Worm (Caenorhabditis elegans): ENCODE results near the gene K08H2.10.

K08H2.10 gene

DNA sequence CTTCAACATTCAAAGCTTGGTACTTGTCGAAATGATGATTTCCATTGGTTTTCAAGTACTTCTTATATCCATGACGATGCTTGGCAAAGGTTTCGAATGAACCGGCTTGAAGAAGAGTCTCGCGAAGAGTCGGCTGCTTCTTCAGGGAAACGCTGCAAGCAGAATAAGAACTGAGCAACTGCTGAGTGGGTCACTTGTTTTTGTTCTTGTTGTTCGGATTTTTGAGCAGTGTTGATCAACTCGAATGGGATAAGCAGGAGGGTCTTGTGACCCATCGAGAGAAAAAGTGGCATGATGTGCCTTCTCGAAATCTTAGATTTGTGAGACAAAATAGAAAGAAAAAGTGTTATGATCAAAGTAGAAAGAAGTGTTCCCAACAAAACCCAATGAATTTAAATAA lies 37.0 kb upstream of the K08H2.10 start:
- no peak for TF ChIP-seq elt-2 (tag; optimal IDR thresholded peaks at IDR 0.05)
- no peak for TF ChIP-seq ceh-31 (tag; optimal IDR thresholded peaks at IDR 0.05)
- no peak for TF ChIP-seq ref-2 (tag; optimal IDR thresholded peaks at IDR 0.05)
- TF ChIP-seq hlh-15 (tag; optimal IDR thresholded peaks at IDR 0.05): no peak
- TF ChIP-seq ceh-34 (tag; optimal IDR thresholded peaks at IDR 0.05): no peak
- no peak for TF ChIP-seq fkh-10 (GFP tag; optimal IDR thresholded peaks at IDR 0.05)
- no peak for TF ChIP-seq tbx-7 (tag; optimal IDR thresholded peaks at IDR 0.05)
- TF ChIP-seq npax-4 (tag; optimal IDR thresholded peaks at IDR 0.05): no peak

DNA sequence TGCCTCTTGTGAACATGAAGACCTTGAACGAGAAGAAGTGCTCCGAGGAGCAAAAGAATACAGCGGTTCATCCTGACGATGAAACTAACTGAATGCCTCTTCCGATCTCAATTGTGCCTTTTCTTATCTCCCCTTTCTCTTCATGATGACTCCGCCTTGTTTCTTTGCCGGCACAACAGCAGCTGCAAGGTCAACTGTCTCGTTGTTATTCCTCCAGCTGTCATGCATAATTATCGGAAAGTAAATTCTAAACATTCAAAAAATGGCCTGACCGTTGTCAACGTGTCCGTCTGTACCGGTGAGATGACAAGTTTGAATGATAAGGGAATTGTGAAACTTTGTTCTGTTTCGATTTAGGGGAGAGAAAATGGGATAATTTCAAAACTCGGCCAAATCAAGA lies 36.2 kb upstream of the K08H2.10 start, which contains the start of gene asp-4:
Gene asp-4 (minus strand): TSS at position 106 of the 400 bp plus-strand sequence.
- TF ChIP-seq fax-1 (tag; optimal IDR thresholded peaks at IDR 0.05) (no peak), ahr-1 (tag; optimal IDR thresholded peaks at IDR 0.05) (no peak), ets-4 (tag; optimal IDR thresholded peaks at IDR 0.05) (no peak), ceh-19 (GFP tag; optimal IDR thresholded peaks at IDR 0.05) (no peak)

DNA sequence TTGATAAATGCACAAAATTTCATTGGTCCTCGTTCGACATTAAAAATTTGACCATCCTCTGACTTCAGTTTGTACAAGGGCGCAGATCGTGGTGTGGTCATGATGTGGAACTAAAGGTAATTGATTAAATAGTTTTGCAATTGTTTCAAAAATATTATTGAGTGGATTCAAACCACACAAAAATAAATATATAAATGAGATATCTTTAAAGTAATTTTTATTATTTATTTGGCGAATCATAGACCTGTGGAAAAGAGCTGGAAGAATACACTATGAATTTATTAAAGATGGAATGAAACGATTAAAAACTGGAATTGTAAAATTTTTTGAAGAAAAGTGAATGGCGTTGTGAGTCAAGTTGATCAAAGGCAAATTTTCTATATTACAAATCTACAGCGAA lies 34.2 kb upstream of the K08H2.10 start, which contains the start of gene skr-20:
Gene skr-20 (minus strand): TSS at position 101 of the 400 bp plus-strand sequence.
- TF ChIP-seq elt-4 (tag; optimal IDR thresholded peaks at IDR 0.05) (no peak), C08G9.2 (tag; optimal IDR thresholded peaks at IDR 0.05) (no peak), pha-4 (tag; optimal IDR thresholded peaks at IDR 0.05) (no peak), Y22D7AL.16 (tag; optimal IDR thresholded peaks at IDR 0.05) (no peak), pqm-1 (tag; optimal IDR thresholded peaks at IDR 0.05) (no peak), K09A11.1 (tag; optimal IDR thresholded peaks at IDR 0.05; ENCODE audit: insufficient read depth) (no peak), ref-2 (tag; optimal IDR thresholded peaks at IDR 0.05) (no peak), unc-55 (GFP tag; optimal IDR thresholded peaks at IDR 0.05) (no peak), ceh-30 (tag; optimal IDR thresholded peaks at IDR 0.05) (no peak), lin-11 (tag; optimal IDR thresholded peaks at IDR 0.05) (no peak), hlh-30 (tag; optimal IDR thresholded peaks at IDR 0.05; ENCODE audit: insufficient read depth) (no peak), nhr-232 (tag; optimal IDR thresholded peaks at IDR 0.05) (no peak), eyg-1 (tag; optimal IDR thresholded peaks at IDR 0.05) (no peak), pax-1 (tag; optimal IDR thresholded peaks at IDR 0.05) (no peak)

DNA sequence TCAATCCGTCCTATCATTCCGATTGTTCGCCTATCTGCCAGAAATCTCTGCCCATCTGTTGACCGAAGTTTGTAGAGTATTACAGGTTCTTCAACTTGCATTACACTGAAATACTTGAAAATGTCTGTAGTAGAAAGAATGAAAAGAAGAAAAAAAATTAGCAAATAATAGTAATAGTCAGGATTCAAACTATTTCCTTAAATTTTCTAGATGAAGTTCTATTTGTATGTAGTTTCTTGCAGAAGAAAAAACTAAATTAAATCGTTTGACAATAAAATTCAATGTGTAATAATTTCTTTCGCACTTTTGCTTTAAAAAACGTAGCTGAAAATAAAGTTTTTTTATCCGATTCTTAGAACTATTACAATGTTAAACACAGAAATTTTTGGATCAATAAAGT lies 33.0 kb upstream of the K08H2.10 start, which contains the start of gene skr-19:
Gene skr-19 (minus strand): TSS at position 101 of the 400 bp plus-strand sequence.
- TF ChIP-seq T23F11.4 (GFP tag; optimal IDR thresholded peaks at IDR 0.05) (no peak), fax-1 (tag; optimal IDR thresholded peaks at IDR 0.05) (no peak), hlh-15 (tag; optimal IDR thresholded peaks at IDR 0.05) (no peak), mec-3 (tag; optimal IDR thresholded peaks at IDR 0.05; ENCODE audit: borderline replicate concordance) (no peak), rnt-1 (tag; optimal IDR thresholded peaks at IDR 0.05) (no peak), nhr-11 (tag; optimal IDR thresholded peaks at IDR 0.05) (no peak), elt-4 (tag; optimal IDR thresholded peaks at IDR 0.05) (no peak), ceh-31 (tag; optimal IDR thresholded peaks at IDR 0.05) (no peak), ceh-9 (tag; optimal IDR thresholded peaks at IDR 0.05) (no peak)

DNA sequence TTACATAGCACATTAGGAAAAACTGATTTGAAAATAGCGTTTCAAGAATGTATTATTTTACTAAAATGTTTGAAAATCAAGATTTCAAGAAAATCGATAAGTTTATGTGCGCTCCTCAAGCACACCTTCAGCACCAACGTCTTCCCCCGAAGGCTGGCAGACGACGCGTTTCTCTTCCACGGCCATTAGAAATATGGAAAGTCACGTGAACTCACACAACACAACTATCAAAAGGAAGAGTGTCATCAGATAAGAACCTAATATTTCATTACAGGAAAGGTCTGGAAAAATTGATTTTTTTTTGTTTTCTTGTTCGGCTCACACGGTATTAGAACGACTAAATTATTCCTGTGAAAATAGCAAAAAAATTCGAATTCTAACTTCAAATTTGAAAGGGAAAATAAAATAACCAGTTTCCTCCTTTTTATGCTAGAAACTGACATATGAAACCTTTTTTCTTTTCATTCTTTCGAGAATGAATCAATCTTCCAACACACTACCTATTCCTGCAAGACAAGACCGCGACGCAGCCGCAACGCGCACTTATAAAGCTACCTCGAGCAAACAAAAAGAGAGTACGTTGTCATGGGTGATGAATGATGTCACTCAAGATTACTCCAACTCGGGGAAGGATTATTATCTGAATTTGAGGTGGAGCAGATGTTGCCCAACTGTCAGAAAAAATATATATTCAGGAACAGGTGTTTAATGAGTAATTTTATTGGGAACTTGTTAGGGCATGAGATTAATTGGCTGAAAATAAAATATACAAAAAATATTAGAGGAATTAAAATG lies 32.3 kb upstream of the K08H2.10 start:
- no peak for TF ChIP-seq ahr-1 (tag; optimal IDR thresholded peaks at IDR 0.05)
- TF ChIP-seq ceh-22 (tag; optimal IDR thresholded peaks at IDR 0.05): peak; percentile 11
- peak; percentile 52 for TF ChIP-seq ceh-48 (tag; optimal IDR thresholded peaks at IDR 0.05)
- TF ChIP-seq pros-1 (tag; optimal IDR thresholded peaks at IDR 0.05): no peak
- TF ChIP-seq elt-2 (tag; optimal IDR thresholded peaks at IDR 0.05): peak; percentile 32
- TF ChIP-seq hlh-30 (tag; optimal IDR thresholded peaks at IDR 0.05; ENCODE audit: insufficient read depth): peak; percentile 80
- peak; percentile 36 for TF ChIP-seq ceh-2 (tag; optimal IDR thresholded peaks at IDR 0.05)
- TF ChIP-seq ceh-31 (tag; optimal IDR thresholded peaks at IDR 0.05): peak; percentile 7
- peak; percentile 23 for TF ChIP-seq ceh-19 (GFP tag; optimal IDR thresholded peaks at IDR 0.05)
